Fruit fly (Drosophila melanogaster): ENCODE data around the gene Prx6a.

The Prx6a gene

DNA sequence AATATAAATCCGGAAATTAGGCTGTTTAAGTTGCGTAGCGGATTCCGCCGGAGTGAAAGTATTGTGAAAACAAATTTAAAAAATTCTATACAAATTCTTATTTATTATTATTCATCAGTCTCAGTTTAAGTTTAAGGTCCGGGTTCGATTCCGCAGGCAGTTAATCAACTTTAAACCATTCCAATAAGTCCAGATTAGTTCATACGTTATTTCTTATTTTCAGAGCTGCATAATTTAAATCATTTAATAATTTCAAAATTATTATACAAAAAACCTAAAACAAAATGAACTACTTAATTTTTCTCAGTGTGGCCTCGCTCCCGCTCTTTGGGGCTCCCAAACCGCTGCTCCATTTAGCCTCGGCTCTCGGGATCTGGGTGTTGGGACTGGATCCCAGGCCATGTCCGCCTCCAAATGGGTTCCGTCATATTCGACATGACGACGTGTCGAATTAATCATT is 47.7 kb downstream of the Prx6a start (continued):
- TF ChIP-seq p53 (GFP tag; optimal IDR thresholded peaks at IDR 0.05) = no peak
- peak; percentile 47 for TF ChIP-seq CG15514 (GFP tag; optimal IDR thresholded peaks at IDR 0.05)
- TF ChIP-seq CG4282 (GFP tag; optimal IDR thresholded peaks at IDR 0.05) = no peak
- TF ChIP-seq al (GFP tag; IDR thresholded peaks at IDR 0.05) = peak; percentile 73
- TF ChIP-seq CG6683 (GFP tag; optimal IDR thresholded peaks at IDR 0.05) = peak; percentile 77
- TF ChIP-seq crp (GFP tag; optimal IDR thresholded peaks at IDR 0.05) = peak in 1 of 2 experiments; percentile 48
- TF ChIP-seq CG4328 (GFP tag; optimal IDR thresholded peaks at IDR 0.05) = peak; percentile 87
- TF ChIP-seq Dfd (GFP tag; optimal IDR thresholded peaks at IDR 0.05) = no peak
- TF ChIP-seq CG6689 (GFP tag; IDR thresholded peaks at IDR 0.05) = peak; percentile 89
- TF ChIP-seq CG15696 (tag; optimal IDR thresholded peaks at IDR 0.05) = peak; percentile 86
- peak; percentile 28 for TF ChIP-seq CG12071 (GFP tag; optimal IDR thresholded peaks at IDR 0.05)
- TF ChIP-seq CoRest (tag; optimal IDR thresholded peaks at IDR 0.05) = peak; percentile 96
- TF ChIP-seq abd-A (tag; optimal IDR thresholded peaks at IDR 0.05) = no peak
- TF ChIP-seq pfk (GFP tag; optimal IDR thresholded peaks at IDR 0.05) = no peak
- no peak for TF ChIP-seq CG31365 (tag; optimal IDR thresholded peaks at IDR 0.05)
- TF ChIP-seq Chrac-16 (GFP tag; optimal IDR thresholded peaks at IDR 0.05) = peak; percentile 77
- peak; percentile 49 for TF ChIP-seq schlank (tag; optimal IDR thresholded peaks at IDR 0.05)
- peak; percentile 6 for TF ChIP-seq pros (GFP tag; optimal IDR thresholded peaks at IDR 0.05)
- no peak; the same call in none of the 3 replicates for TF ChIP-seq Dbx (GFP tag; IDR thresholded peaks at IDR 0.05)
- TF ChIP-seq stc (GFP tag; IDR thresholded peaks at IDR 0.05) = peak; percentile 62
- peak; percentile 78 for TF ChIP-seq danr (GFP tag; IDR thresholded peaks at IDR 0.05)
- TF ChIP-seq zen (tag; optimal IDR thresholded peaks at IDR 0.05) = peak; percentile 65
- TF ChIP-seq luna (GFP tag; optimal IDR thresholded peaks at IDR 0.05) = no peak
- TF ChIP-seq HLH54F (GFP tag; optimal IDR thresholded peaks at IDR 0.05) = peak; percentile 50
- peak; percentile 87 for TF ChIP-seq CG8388 (GFP tag; optimal IDR thresholded peaks at IDR 0.05)
- TF ChIP-seq jigr1 (GFP tag; IDR thresholded peaks at IDR 0.05) = no peak; the same call in 2 of the 3 replicates
- peak; percentile 92 for TF ChIP-seq Ssrp (tag; optimal IDR thresholded peaks at IDR 0.05)
- TF ChIP-seq crol (GFP tag; IDR thresholded peaks at IDR 0.05) = 0 out of 2 replicates have a peak, but pooled peaks have one; percentile 1
- TF ChIP-seq dmrt11E (tag; optimal IDR thresholded peaks at IDR 0.05) = peak; percentile 94
- peak; percentile 27 for TF ChIP-seq CG17802 (tag; optimal IDR thresholded peaks at IDR 0.05)
- peak; percentile 31 for TF ChIP-seq CG7786 (GFP tag; optimal IDR thresholded peaks at IDR 0.05)
- peak; percentile 62; the same call in 1 of the 3 replicates for TF ChIP-seq C15 (GFP tag; IDR thresholded peaks at IDR 0.05)
- TF ChIP-seq trh (GFP tag; optimal IDR thresholded peaks at IDR 0.05) = peak; percentile 73
- TF ChIP-seq Atf-2 (GFP tag; optimal IDR thresholded peaks at IDR 0.05) = peak; percentile 43
- TF ChIP-seq CG11696 (GFP tag; IDR thresholded peaks at IDR 0.05) = peak; percentile 25; the same call in 1 of the 2 replicates
- TF ChIP-seq CG30431 (GFP tag; optimal IDR thresholded peaks at IDR 0.05) = peak; percentile 77
- TF ChIP-seq CG17912 (GFP tag; optimal IDR thresholded peaks at IDR 0.05) = no peak
- TF ChIP-seq CG4854 (GFP tag; optimal IDR thresholded peaks at IDR 0.05) = peak; percentile 76
- peak; percentile 90 for TF ChIP-seq CG11723 (GFP tag; optimal IDR thresholded peaks at IDR 0.05)
- TF ChIP-seq sqz (GFP tag; optimal IDR thresholded peaks at IDR 0.05) = peak; percentile 74
- TF ChIP-seq Spps (tag; optimal IDR thresholded peaks at IDR 0.05) = peak; percentile 90
- peak; percentile 70 for TF ChIP-seq Camta (GFP tag; optimal IDR thresholded peaks at IDR 0.05)
- TF ChIP-seq fd64A (GFP tag; optimal IDR thresholded peaks at IDR 0.05) = peak; percentile 46
- peak; percentile 96 for TF ChIP-seq sens (GFP tag)
- TF ChIP-seq CG18764 (GFP tag; optimal IDR thresholded peaks at IDR 0.05) = peak; percentile 69
- peak; percentile 75; the same call in 1 of the 2 replicates for TF ChIP-seq klu (GFP tag; IDR thresholded peaks at IDR 0.05)
- peak; percentile 94 for TF ChIP-seq CG7839 (tag; optimal IDR thresholded peaks at IDR 0.05)
- peak; percentile 77 for TF ChIP-seq slou (GFP tag; optimal IDR thresholded peaks at IDR 0.05)
- TF ChIP-seq ato (GFP tag; IDR thresholded peaks at IDR 0.05; ENCODE audit: partially characterized antibody) = no peak
- TF ChIP-seq ac (GFP tag; optimal IDR thresholded peaks at IDR 0.05) = peak; percentile 59
